Worm (Caenorhabditis elegans): ENCODE data around the gene Y43F8B.9.

ce11 chrV:19457120-19457519, 20.8 kb upstream of the Y43F8B.9 start, which contains the start of gene Y43F8B.24:
- TF ChIP-seq ama-1 (optimal IDR thresholded peaks at IDR 0.05), result no peak
- no peak for TF ChIP-seq nhr-11 (tag; optimal IDR thresholded peaks at IDR 0.05)
- TF ChIP-seq ceh-24 (tag; optimal IDR thresholded peaks at IDR 0.05), result no peak
- no peak for TF ChIP-seq che-1 (tag; optimal IDR thresholded peaks at IDR 0.05)
- TF ChIP-seq sox-4 (tag; optimal IDR thresholded peaks at IDR 0.05), result no peak
- no peak for TF ChIP-seq K09A11.1 (tag; optimal IDR thresholded peaks at IDR 0.05; ENCODE audit: insufficient read depth)
- no peak for TF ChIP-seq fkh-10 (GFP tag; optimal IDR thresholded peaks at IDR 0.05)
- no peak for TF ChIP-seq pha-2 (tag; optimal IDR thresholded peaks at IDR 0.05)
- TF ChIP-seq ets-4 (tag; optimal IDR thresholded peaks at IDR 0.05), result no peak
- no peak for TF ChIP-seq sox-2 (GFP tag; IDR thresholded peaks at IDR 0.05)
